Worm (Caenorhabditis elegans): ENCODE measurements around the gene F58F12.2.
A peak's percentile ranks its signal among the peaks of the same experiment; 100 is the strongest.

The F58F12.2 gene

DNA sequence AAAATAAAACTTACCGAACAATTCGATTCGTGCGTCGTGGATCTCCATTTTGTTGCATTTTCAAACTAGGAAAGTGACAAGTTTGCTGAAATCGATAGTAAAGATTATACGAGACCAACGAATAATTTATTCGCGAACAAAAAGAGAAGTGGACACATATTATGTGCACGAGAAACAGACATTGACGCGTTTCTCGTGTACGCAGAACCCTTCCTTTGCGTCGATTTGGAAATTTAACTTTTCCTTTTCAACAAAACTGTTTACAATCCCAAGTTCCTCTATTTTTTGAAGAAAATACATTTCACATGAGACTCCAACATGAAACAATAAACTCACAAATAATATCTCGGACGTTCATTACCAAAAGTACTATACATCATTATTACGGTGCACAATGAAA lies 27.0 kb downstream of the F58F12.2 start, which contains the start of gene K10B2.4:
Gene K10B2.4, minus strand, starts transcription at position 138 of the 400 bp plus-strand sequence.
- no peak for TF ChIP-seq odd-2 (tag; optimal IDR thresholded peaks at IDR 0.05)
- no peak for TF ChIP-seq che-1 (tag; optimal IDR thresholded peaks at IDR 0.05)
- TF ChIP-seq ceh-24 (tag; optimal IDR thresholded peaks at IDR 0.05): no peak
- TF ChIP-seq ceh-45 (GFP tag; IDR thresholded peaks at IDR 0.05): no peak
- peak; percentile 32 for TF ChIP-seq ceh-18 (tag; optimal IDR thresholded peaks at IDR 0.05)
- TF ChIP-seq fax-1 (tag; optimal IDR thresholded peaks at IDR 0.05): no peak
- peak; percentile 49 for TF ChIP-seq tbx-2 (tag; optimal IDR thresholded peaks at IDR 0.05)
- TF ChIP-seq ceh-22 (tag; optimal IDR thresholded peaks at IDR 0.05): no peak
- TF ChIP-seq ceh-6 (GFP tag; optimal IDR thresholded peaks at IDR 0.05): peak; percentile 29
- no peak for TF ChIP-seq fkh-10 (GFP tag; optimal IDR thresholded peaks at IDR 0.05)
- peak; percentile 29 for TF ChIP-seq ceh-14 (tag; optimal IDR thresholded peaks at IDR 0.05)
- no peak for TF ChIP-seq ahr-1 (tag; optimal IDR thresholded peaks at IDR 0.05)
- peak; percentile 49 for TF ChIP-seq nfya-1 (tag; optimal IDR thresholded peaks at IDR 0.05)
- no peak for TF ChIP-seq hlh-15 (tag; optimal IDR thresholded peaks at IDR 0.05)
- TF ChIP-seq ama-1 (optimal IDR thresholded peaks at IDR 0.05): no peak
- no peak for TF ChIP-seq pha-4 (tag; optimal IDR thresholded peaks at IDR 0.05)
- peak; percentile 30 for TF ChIP-seq ceh-31 (tag; optimal IDR thresholded peaks at IDR 0.05)
- no peak for TF ChIP-seq pax-1 (tag; optimal IDR thresholded peaks at IDR 0.05)
- TF ChIP-seq dve-1 (tag; optimal IDR thresholded peaks at IDR 0.05): no peak
- no peak for TF ChIP-seq gmeb-2 (tag; optimal IDR thresholded peaks at IDR 0.05)
- no peak for TF ChIP-seq pag-3 (tag; optimal IDR thresholded peaks at IDR 0.05; ENCODE audit: borderline replicate concordance)
- TF ChIP-seq pha-2 (tag; optimal IDR thresholded peaks at IDR 0.05): no peak

DNA sequence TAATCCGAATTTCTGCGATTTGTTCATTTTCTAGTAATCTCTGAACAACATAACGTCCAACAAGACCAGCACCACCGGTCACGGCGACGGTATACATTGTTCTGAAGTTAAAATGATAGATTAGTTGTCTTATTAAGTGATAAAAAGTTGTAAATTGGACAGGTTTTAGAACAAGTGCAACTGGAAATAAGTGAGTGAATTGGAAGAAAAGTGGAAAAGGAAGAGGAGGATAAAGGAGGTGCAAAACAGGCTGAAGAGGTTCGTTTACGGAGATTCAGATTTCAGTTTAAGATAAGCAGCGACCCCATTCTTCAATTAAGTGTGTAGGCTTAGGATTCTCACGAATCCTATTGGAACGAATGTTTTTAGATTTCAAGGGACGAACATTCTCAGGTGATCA lies 28.9 kb downstream of the F58F12.2 start, which contains the start of gene C32D5.12:
Gene C32D5.12, minus strand, starts transcription at position 101 of the 400 bp plus-strand sequence.
- no peak for TF ChIP-seq pqm-1 (tag; optimal IDR thresholded peaks at IDR 0.05)

DNA sequence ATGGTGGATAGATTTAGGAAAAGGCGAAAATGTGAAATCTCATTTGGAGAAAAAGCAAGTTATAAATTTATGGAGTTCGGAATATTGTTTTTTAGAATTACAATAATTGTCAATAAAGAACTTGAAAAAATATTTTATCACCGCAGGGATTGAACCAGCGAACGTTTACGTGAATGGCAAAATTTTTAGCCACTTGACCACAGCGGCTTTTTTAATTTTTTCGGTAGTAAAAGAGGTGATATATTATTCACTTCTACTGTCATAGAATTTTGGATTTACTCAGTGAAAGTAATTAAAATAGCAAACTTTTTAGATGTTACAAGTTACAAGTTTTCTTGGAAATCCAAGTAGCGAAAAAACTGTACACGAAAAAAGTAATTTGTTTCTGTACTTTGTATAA lies 29.6 kb downstream of the F58F12.2 start:
- TF ChIP-seq elt-2 (tag; optimal IDR thresholded peaks at IDR 0.05) (no peak), K02D7.2 (tag; optimal IDR thresholded peaks at IDR 0.05) (no peak), nhr-11 (tag; optimal IDR thresholded peaks at IDR 0.05) (no peak), ceh-24 (tag; optimal IDR thresholded peaks at IDR 0.05) (no peak), rnt-1 (tag; optimal IDR thresholded peaks at IDR 0.05) (no peak), pha-4 (tag; optimal IDR thresholded peaks at IDR 0.05) (no peak), lin-11 (tag; optimal IDR thresholded peaks at IDR 0.05) (no peak), npax-4 (tag; optimal IDR thresholded peaks at IDR 0.05) (no peak), hlh-15 (tag; optimal IDR thresholded peaks at IDR 0.05) (no peak), sdc-2 (tag; optimal IDR thresholded peaks at IDR 0.05) (no peak), sox-2 (GFP tag; IDR thresholded peaks at IDR 0.05) (no peak), ceh-22 (tag; optimal IDR thresholded peaks at IDR 0.05) (no peak), F13H6.1 (tag; optimal IDR thresholded peaks at IDR 0.05) (no peak)

DNA sequence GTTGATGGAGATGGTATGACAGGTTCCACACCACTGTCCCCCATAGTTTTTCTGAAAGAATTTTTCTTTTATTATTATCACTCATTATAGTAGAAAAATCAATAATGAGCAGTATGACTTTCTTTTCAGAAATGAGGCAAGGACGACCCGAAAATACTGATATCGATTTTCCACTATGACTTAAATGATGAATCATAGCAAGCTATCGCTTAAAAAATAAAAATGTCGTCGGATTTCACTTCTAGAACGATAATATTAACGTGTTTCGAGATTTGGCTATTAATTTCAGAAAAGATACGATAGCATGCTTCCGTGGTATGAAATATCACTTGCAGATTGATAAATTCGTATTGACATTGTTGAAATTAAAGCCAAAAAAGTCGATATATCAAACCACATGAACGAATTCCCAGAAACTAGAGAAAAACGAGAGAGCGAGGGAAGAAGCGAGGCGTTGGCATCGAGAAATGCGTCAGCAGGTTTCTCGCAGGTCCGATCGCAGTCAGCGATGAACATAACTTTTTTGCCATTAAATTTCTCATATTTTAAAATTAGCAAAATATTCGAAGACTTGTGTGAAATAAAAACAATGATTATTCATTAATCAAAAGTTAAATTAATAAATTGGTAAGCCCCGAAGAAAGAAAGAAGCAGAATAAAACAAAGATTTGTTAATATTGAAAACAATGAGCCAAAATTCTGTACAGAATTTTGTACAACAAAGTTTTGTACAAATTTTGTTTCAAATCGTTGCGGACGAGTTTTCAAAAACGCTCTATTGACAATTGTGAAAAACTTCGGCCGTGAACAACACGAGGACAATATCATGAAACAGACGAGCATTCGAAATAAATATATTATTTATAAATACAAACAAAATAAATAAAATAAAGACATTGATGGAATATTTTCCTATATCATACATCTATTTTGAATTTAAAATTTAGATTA lies 32.2 kb downstream of the F58F12.2 start, which contains the start of gene C32D5.11:
Gene C32D5.11, minus strand, starts transcription at position 51 of the 951 bp plus-strand sequence.
- TF ChIP-seq elt-2 (tag; optimal IDR thresholded peaks at IDR 0.05) (peak; percentile 20), ahr-1 (tag; optimal IDR thresholded peaks at IDR 0.05) (no peak), lim-6 (tag; optimal IDR thresholded peaks at IDR 0.05) (no peak), ref-2 (tag; optimal IDR thresholded peaks at IDR 0.05) (peak; percentile 23), ceh-48 (tag; optimal IDR thresholded peaks at IDR 0.05) (peak; percentile 23), unc-3 (GFP tag; conservative IDR thresholded peaks at IDR 0.05) (0 out of 2 replicates have a peak, but pooled peaks have one; percentile 13), unc-3 (tag; optimal IDR thresholded peaks at IDR 0.05) (no peak), ceh-14 (tag; optimal IDR thresholded peaks at IDR 0.05) (peak; percentile 36), ceh-45 (GFP tag; IDR thresholded peaks at IDR 0.05) (no peak), nhr-11 (tag; optimal IDR thresholded peaks at IDR 0.05) (no peak), ceh-18 (tag; optimal IDR thresholded peaks at IDR 0.05) (peak; percentile 42), pax-1 (tag; optimal IDR thresholded peaks at IDR 0.05) (peak; percentile 55), K02D7.2 (tag; optimal IDR thresholded peaks at IDR 0.05) (no peak), ceh-31 (tag; optimal IDR thresholded peaks at IDR 0.05) (peak; percentile 25), tbx-7 (tag; optimal IDR thresholded peaks at IDR 0.05) (no peak), ceh-22 (tag; optimal IDR thresholded peaks at IDR 0.05) (no peak), nhr-232 (tag; optimal IDR thresholded peaks at IDR 0.05) (no peak), nfya-1 (tag; optimal IDR thresholded peaks at IDR 0.05) (peak; percentile 47), syd-9 (tag; optimal IDR thresholded peaks at IDR 0.05) (no peak), ceh-34 (tag; optimal IDR thresholded peaks at IDR 0.05) (peak; percentile 32), ztf-16 (tag; optimal IDR thresholded peaks at IDR 0.05) (no peak), hlh-30 (tag; optimal IDR thresholded peaks at IDR 0.05; ENCODE audit: insufficient read depth) (peak; percentile 38), hlh-6 (tag; optimal IDR thresholded peaks at IDR 0.05) (no peak), T23F11.4 (GFP tag; optimal IDR thresholded peaks at IDR 0.05) (no peak)

All from whole organism, late embryonic.